Worm (Caenorhabditis elegans) whole organism, L3 larva: Measurements from ENCODE around the gene T04C9.3.

Experiments used
- ZK546.5 ChIP-seq: sonication (generic microtip); optimal IDR thresholded peaks from 2 replicates; lab custom pipeline; 2017; ENCODE audit warnings: missing biosample characterization, missing genetic modification characterization
- aly-2 ChIP-seq: fragments of 150-350 bp; optimal IDR thresholded peaks from 2 replicates; lab custom pipeline; 2014; ENCODE audit warnings: missing biosample characterization, missing genetic modification characterization
- ceh-28 ChIP-seq: fragments of 150-350 bp; optimal IDR thresholded peaks from 2 replicates; lab custom pipeline; 2014; ENCODE audit warnings: missing biosample characterization, missing genetic modification reagents, missing genetic modification characterization
- ceh-9 ChIP-seq: sonication (generic microtip); optimal IDR thresholded peaks from 2 replicates; lab custom pipeline; 2018; ENCODE audit warnings: missing biosample characterization, missing genetic modification characterization
- egl-27 ChIP-seq: sonication (generic microtip); optimal IDR thresholded peaks from 4 replicates; lab custom pipeline; 2017; ENCODE audit warnings: missing biosample characterization, missing genetic modification reagents, missing genetic modification characterization
- egl-5 ChIP-seq: fragments of 150-350 bp; optimal IDR thresholded peaks from 2 replicates; lab custom pipeline; 2017; ENCODE audit warnings: missing biosample characterization, missing genetic modification reagents, missing genetic modification characterization, inconsistent platforms
- elt-1 ChIP-seq: fragments of 150-350 bp; optimal IDR thresholded peaks from 2 replicates; lab custom pipeline; 2014; ENCODE audit warnings: missing biosample characterization, missing genetic modification characterization
- elt-3 ChIP-seq, 3 experiments: fragments of 150-350 bp in 1 of 3; sonication (generic microtip) in 2 of 3; optimal IDR thresholded peaks; 2 replicates in 2 of 3; 4 replicates in 1 of 3; lab custom pipeline; 2014 to 2017; ENCODE audit warnings: missing biosample characterization in 3 of 3, missing genetic modification characterization in 3 of 3
- eor-1 ChIP-seq, 2 experiments: fragments of 150-350 bp; optimal IDR thresholded peaks; 2 replicates each; lab custom pipeline; 2014 to 2018; ENCODE audit warnings: missing biosample characterization in 2 of 2, missing genetic modification characterization in 2 of 2
- jun-1 ChIP-seq: fragments of 150-350 bp; optimal IDR thresholded peaks from 2 replicates; lab custom pipeline; 2014; ENCODE audit warnings: missing biosample characterization, missing genetic modification reagents, missing genetic modification characterization
- lin-15B ChIP-seq: fragments of 150-350 bp; optimal IDR thresholded peaks from 2 replicates; lab custom pipeline; 2014; ENCODE audit warnings: missing biosample characterization, missing genetic modification characterization
- lin-39 ChIP-seq: fragments of 150-350 bp; optimal IDR thresholded peaks from 2 replicates; lab custom pipeline; 2018; ENCODE audit warnings: missing biosample characterization, missing genetic modification reagents, missing genetic modification characterization
- lsy-12 ChIP-seq: sonication (generic microtip); optimal IDR thresholded peaks from 2 replicates; lab custom pipeline; 2016; ENCODE audit warnings: mild to moderate bottlenecking, missing genetic modification characterization, missing compliant biosample characterization
- mdl-1 ChIP-seq: fragments of 150-350 bp; optimal IDR thresholded peaks from 2 replicates; lab custom pipeline; 2014; ENCODE audit warnings: missing biosample characterization, missing genetic modification characterization
- nhr-11 ChIP-seq: fragments of 150-350 bp; optimal IDR thresholded peaks from 2 replicates; lab custom pipeline; 2014; ENCODE audit warnings: missing biosample characterization, missing genetic modification characterization
- nhr-12 ChIP-seq: fragments of 150-350 bp; optimal IDR thresholded peaks from 2 replicates; lab custom pipeline; 2014; ENCODE audit warnings: missing biosample characterization, missing genetic modification characterization
- nhr-23 ChIP-seq: fragments of 150-350 bp; optimal IDR thresholded peaks from 2 replicates; lab custom pipeline; 2014; ENCODE audit warnings: missing biosample characterization, missing genetic modification reagents, missing genetic modification characterization
- nhr-237 ChIP-seq: fragments of 150-350 bp; optimal IDR thresholded peaks from 2 replicates; lab custom pipeline; 2014; ENCODE audit warnings: missing biosample characterization, missing genetic modification characterization
- nhr-25 ChIP-seq: sonication (generic microtip); optimal IDR thresholded peaks from 2 replicates; lab custom pipeline; 2017; ENCODE audit warnings: missing biosample characterization, missing genetic modification characterization
- nhr-43 ChIP-seq: sonication (generic microtip); optimal IDR thresholded peaks from 2 replicates; lab custom pipeline; 2016; ENCODE audit warnings: mild to moderate bottlenecking, missing genetic modification characterization, missing compliant biosample characterization; ENCODE audit not compliant: poor library complexity, severe bottlenecking
- nhr-67 ChIP-seq: fragments of 150-350 bp; optimal IDR thresholded peaks from 2 replicates; lab custom pipeline; 2014; ENCODE audit warnings: missing biosample characterization, missing genetic modification characterization
- nhr-76 ChIP-seq: fragments of 150-350 bp; sonication (generic microtip); optimal IDR thresholded peaks from 5 replicates; lab custom pipeline; 2014; ENCODE audit warnings: missing biosample characterization, missing genetic modification characterization
- sea-2 ChIP-seq: fragments of 150-350 bp; sonication (generic microtip); optimal IDR thresholded peaks from 4 replicates; lab custom pipeline; 2014; ENCODE audit warnings: missing biosample characterization, missing genetic modification reagents, missing genetic modification characterization
- skn-1 ChIP-seq: fragments of 150-350 bp; optimal IDR thresholded peaks from 2 replicates; lab custom pipeline; 2014; ENCODE audit warnings: missing biosample characterization, missing genetic modification characterization
- snpc-4 ChIP-seq: fragments of 150-350 bp; optimal IDR thresholded peaks from 2 replicates; lab custom pipeline; 2014; ENCODE audit warnings: missing biosample characterization, missing genetic modification characterization
- unc-62 ChIP-seq: fragments of 150-350 bp; sonication (generic microtip); optimal IDR thresholded peaks from 4 replicates; lab custom pipeline; 2014; ENCODE audit warnings: missing biosample characterization, missing genetic modification reagents, missing genetic modification characterization
- zag-1 ChIP-seq: fragments of 150-350 bp; optimal IDR thresholded peaks from 2 replicates; lab custom pipeline; 2014; ENCODE audit warnings: missing biosample characterization, missing genetic modification characterization
- ztf-11 ChIP-seq: fragments of 150-350 bp; optimal IDR thresholded peaks from 2 replicates; lab custom pipeline; 2014; ENCODE audit warnings: missing biosample characterization, missing genetic modification characterization

T04C9.3 gene

DNA sequence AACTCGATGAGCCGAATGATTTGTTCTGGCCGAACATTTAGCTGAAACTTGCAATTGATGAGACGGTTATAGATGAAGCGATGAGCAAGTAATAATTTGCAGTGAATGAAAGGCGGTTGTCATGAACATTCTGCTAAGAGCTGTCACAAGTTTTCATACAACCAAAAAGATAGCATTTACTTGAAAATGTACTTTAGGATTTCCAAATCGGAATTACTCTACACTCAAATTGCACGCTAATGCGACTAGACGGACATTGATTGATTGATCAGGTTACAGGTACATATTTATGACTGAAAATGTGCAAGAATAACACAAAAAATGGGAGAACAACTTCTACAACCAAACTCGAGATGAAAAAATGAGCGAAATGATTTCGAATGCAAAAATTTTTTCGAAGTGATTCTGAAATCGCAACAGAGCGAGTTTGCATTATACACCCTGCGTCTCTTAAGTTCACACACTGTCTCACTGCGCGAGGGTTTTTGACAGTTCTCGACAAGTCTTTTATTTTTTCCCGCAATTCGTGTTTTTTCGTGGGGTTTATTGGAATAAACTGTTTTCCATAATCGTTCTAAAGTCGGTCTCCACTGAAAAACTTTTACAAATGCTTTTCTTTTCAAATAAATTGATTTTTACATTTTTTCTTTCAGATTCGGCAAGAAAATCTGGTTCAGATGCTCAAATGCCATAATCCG lies 34.2 kb downstream of the T04C9.3 start, which contains the start of the genes npp-10 and cyk-3:
Gene npp-10, minus strand, starts transcription at position 51 of the 698 bp plus-strand sequence.
Gene cyk-3, plus strand, starts transcription at position 648 of the 698 bp plus-strand sequence.
- TF ChIP-seq lin-15B (tag; lab: Kevin White, UChicago) (peak; percentile 69), egl-5 (peak; percentile 2), nhr-23 (tag; lab: Kevin White, UChicago) (peak; percentile 35), ceh-28 (tag; lab: Kevin White, UChicago) (no peak), lin-39 (tag; lab: Kevin White, UChicago) (peak; percentile 32)

DNA sequence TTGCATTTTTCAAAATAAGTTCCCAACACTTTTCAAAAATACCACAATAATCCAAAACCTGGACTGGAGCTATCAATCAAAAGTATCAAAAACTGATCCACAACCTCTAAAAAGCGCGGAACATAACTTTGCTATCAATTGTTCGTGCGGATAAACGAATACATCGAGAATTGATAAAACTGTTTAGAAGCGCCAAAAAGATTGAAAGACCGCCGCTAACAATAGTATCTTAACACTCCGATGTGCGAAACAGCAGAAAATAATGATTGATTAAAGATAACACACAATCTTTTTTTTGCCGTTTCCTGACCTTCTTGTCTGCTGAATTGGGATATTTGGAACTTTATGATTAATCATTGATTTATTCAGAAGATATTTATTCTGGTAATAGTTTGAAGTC lies 43.0 kb downstream of the T04C9.3 start, which contains the start of gene tbx-7:
Gene tbx-7, minus strand, starts transcription at position 101 of the 400 bp plus-strand sequence.
- TF ChIP-seq nhr-67 (tag; lab: Kevin White, UChicago) = no peak
- TF ChIP-seq aly-2 (tag; lab: Kevin White, UChicago) = no peak
- TF ChIP-seq nhr-43 (tag; lab: Kevin White, UChicago) = no peak
- TF ChIP-seq egl-5 = no peak
- no peak for TF ChIP-seq nhr-237 (tag; lab: Kevin White, UChicago)
- no peak for TF ChIP-seq ceh-28 (tag; lab: Kevin White, UChicago)
- TF ChIP-seq elt-1 (tag; lab: Kevin White, UChicago) = no peak
- TF ChIP-seq skn-1 = no peak
- no peak for TF ChIP-seq nhr-76 (tag; lab: Kevin White, UChicago)
- TF ChIP-seq egl-27 (tag; lab: Kevin White, UChicago) = no peak
- no peak for TF ChIP-seq unc-62 (GFP tag; lab: Kevin White, UChicago)
- TF ChIP-seq jun-1 (tag; lab: Kevin White, UChicago) = no peak

DNA sequence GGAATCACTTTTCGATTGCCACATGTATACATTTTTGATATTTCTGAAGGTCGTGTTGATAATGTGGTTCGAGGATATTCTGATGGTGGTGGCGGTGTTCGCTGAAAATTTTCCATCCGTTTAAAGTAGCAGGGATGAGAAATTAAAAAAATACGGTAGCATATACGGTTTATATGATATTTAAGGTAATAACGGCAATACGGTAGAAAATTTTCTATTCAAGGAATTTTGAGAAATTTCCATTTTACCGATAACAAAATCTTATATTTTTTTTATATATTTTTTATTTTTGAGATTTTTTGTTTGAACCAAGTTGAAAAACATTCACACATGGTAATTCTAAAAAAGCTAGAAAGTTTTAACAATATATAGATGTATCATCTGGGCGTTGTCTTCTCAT lies 45.0 kb downstream of the T04C9.3 start, which contains the start of gene ZK328.6:
Gene ZK328.6, minus strand, starts transcription at position 101 of the 400 bp plus-strand sequence.
- no peak for TF ChIP-seq sea-2
- TF ChIP-seq aly-2 (tag; lab: Kevin White, UChicago) = no peak
- no peak for TF ChIP-seq mdl-1 (tag; lab: Kevin White, UChicago)
- no peak for TF ChIP-seq zag-1 (tag; lab: Kevin White, UChicago)
- no peak for TF ChIP-seq ceh-9 (tag; lab: Kevin White, UChicago)
- TF ChIP-seq nhr-76 (tag; lab: Kevin White, UChicago) = no peak
- TF ChIP-seq lin-15B (tag; lab: Kevin White, UChicago) = no peak
- no peak for TF ChIP-seq ZK546.5 (tag; lab: Kevin White, UChicago)
- no peak for TF ChIP-seq lsy-12 (tag; lab: Kevin White, UChicago)
- TF ChIP-seq ztf-11 (tag; lab: Kevin White, UChicago) = no peak
- TF ChIP-seq nhr-11 (tag; lab: Kevin White, UChicago) = no peak
- TF ChIP-seq nhr-25 (tag; lab: Kevin White, UChicago) = no peak
- TF ChIP-seq elt-1 (tag; lab: Kevin White, UChicago) = no peak
- TF ChIP-seq elt-3 (tag; optimal IDR thresholded peaks at IDR 0.05; lab: Kevin White, UChicago) = no peak
- TF ChIP-seq nhr-12 (tag; lab: Kevin White, UChicago) = no peak
- no peak for TF ChIP-seq nhr-237 (tag; lab: Kevin White, UChicago)
- no peak for TF ChIP-seq snpc-4
- no peak for TF ChIP-seq eor-1 (tag; optimal IDR thresholded peaks at IDR 0.05; lab: Kevin White, UChicago)
